Fruit fly (Drosophila melanogaster) whole organism: ENCODE data around the gene CG17195.

Experiments
- CG8478 ChIP-seq: fragments of >200 bp; optimal IDR thresholded peaks from 2 replicates; lab custom pipeline; 2018; ENCODE audit warnings: inconsistent platforms
- Dll ChIP-seq: fragments of >200 bp; optimal IDR thresholded peaks from 2 replicates; lab custom pipeline; 2017
- EcR ChIP-seq, 2 experiments: fragments of >200 bp; optimal IDR thresholded peaks; 2 replicates each; lab custom pipeline; 2017; ENCODE audit warnings: missing biosample characterization in 2 of 2, missing genetic modification characterization in 2 of 2, missing genetic modification reagents in 2 of 2
- pan ChIP-seq: fragments of >200 bp; optimal IDR thresholded peaks from 2 replicates; lab custom pipeline; 2017
- psq ChIP-seq: fragments of >200 bp; optimal IDR thresholded peaks from 2 replicates; lab custom pipeline; 2017
- usp ChIP-seq: fragments of >200 bp; optimal IDR thresholded peaks from 2 replicates; lab custom pipeline; 2017; ENCODE audit warnings: missing biosample characterization, missing genetic modification characterization, mixed read lengths

DNA sequence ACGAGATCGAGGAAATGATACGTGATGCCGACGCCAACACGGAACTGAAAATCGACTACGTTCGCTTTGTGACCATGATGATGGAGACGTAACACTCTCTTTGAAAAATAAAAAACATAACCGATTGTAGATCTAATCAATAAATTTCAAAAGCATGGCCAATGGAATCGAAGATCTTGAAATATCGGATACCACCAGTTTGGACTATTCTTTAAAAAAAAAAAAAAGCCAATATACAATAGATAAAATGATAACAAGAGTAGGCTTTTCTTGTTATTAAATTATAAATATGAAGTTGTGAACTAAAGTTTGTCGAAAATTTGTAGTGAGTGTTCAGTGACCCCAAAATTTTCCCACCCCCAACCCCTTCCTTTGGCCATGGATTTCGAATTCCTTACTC lies 34.6 kb upstream of the CG17195 start, which contains the start of the genes Acam and CG17770:
- TF ChIP-seq CG8478 (lab: Kevin White, UChicago) (no peak), pan (lab: Kevin White, UChicago) (no peak), EcR (GFP tag; optimal IDR thresholded peaks at IDR 0.05; lab: Kevin White, UChicago) (no peak), usp (no peak), psq (lab: Kevin White, UChicago) (no peak), Dll (lab: Kevin White, UChicago) (no peak)
